Worm (Caenorhabditis elegans) whole organism, midembryonic: ENCODE measurements around the gene T27A1.2.

Source experiments
- T22C8.4 ChIP-seq: fragments of 200-800 bp; sonication (Bioruptor generic); IDR thresholded peaks from 2 replicates; pipeline ENCODE4 v1.3.6; 2022; ENCODE audit warnings: missing genetic modification characterization, missing compliant biosample characterization
- cog-1 ChIP-seq: sonication (generic microtip); optimal IDR thresholded peaks from 2 replicates; lab custom pipeline; 2016; ENCODE audit warnings: missing genetic modification characterization, missing compliant biosample characterization
- flt-1 ChIP-seq: fragments of 200-800 bp; sonication (Bioruptor generic); IDR thresholded peaks from 2 replicates; pipeline ENCODE4 v1.3.6; 2022; ENCODE audit warnings: missing genetic modification characterization, missing compliant biosample characterization
- klf-2 ChIP-seq: fragments of 200-800 bp; sonication (Bioruptor generic); conservative IDR thresholded peaks from 2 replicates; pipeline ENCODE4 v1.3.6; 2022; ENCODE audit warnings: missing genetic modification reagents, missing genetic modification characterization, missing compliant biosample characterization
- med-1 ChIP-seq: sonication (generic microtip); optimal IDR thresholded peaks from 2 replicates; lab custom pipeline; 2017; ENCODE audit warnings: missing genetic modification characterization, mild to moderate bottlenecking, missing compliant biosample characterization, antibody characterized with exemption, missing genetic modification reagents; ENCODE audit not compliant: insufficient read depth
- ref-1 ChIP-seq: fragments of 200-800 bp; sonication (Bioruptor generic); conservative IDR thresholded peaks from 2 replicates; pipeline ENCODE4 v1.3.6; 2022; ENCODE audit warnings: missing genetic modification reagents, missing genetic modification characterization, missing compliant biosample characterization
- tab-1 ChIP-seq: fragments of 200-800 bp; sonication (Bioruptor generic); IDR thresholded peaks from 2 replicates; pipeline ENCODE4 v1.3.6; 2022; ENCODE audit warnings: missing genetic modification characterization, missing compliant biosample characterization
- ztf-23 ChIP-seq: fragments of 200-800 bp; sonication (Bioruptor generic); IDR thresholded peaks from 2 replicates; pipeline ENCODE4 v1.3.6; 2022; ENCODE audit warnings: missing genetic modification reagents, missing genetic modification characterization, missing compliant biosample characterization
- ztf-29 ChIP-seq: fragments of 200-800 bp; sonication (Bioruptor generic); IDR thresholded peaks from 2 replicates; pipeline ENCODE4 v1.3.6; 2022; ENCODE audit warnings: missing genetic modification reagents, missing genetic modification characterization, missing compliant biosample characterization

The T27A1.2 gene

DNA sequence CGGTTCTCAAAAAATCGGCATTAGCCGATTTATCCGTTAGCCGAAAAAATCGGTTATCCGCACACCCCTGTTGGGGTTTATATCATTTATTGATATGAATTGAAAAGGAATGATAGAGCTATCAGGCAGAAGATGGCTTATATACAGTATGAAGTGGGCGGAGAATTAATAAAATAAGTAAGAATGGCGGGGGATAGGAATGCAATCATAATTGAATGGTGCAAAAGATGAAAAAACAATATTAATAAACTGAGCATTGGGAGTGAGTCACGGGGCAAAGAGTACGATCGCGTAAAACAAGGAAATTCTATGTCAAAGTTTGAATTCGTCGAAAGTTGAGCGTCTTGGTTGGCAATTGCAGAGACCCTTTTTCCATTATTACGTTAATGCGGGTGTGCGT lies at the start of gene T27A1.2:
TSS of gene T27A1.2 (minus strand) at position 101 of the 400 bp plus-strand sequence.
- TF ChIP-seq tab-1 (GFP tag; lab: Robert Waterston, UW) (no peak), T22C8.4 (GFP tag; lab: Robert Waterston, UW) (no peak), klf-2 (GFP tag; lab: Robert Waterston, UW) (no peak), cog-1 (tag; lab: Kevin White, UChicago) (no peak), ztf-23 (no peak), ref-1 (GFP tag; lab: Robert Waterston, UW) (no peak), med-1 (GFP tag; lab: Kevin White, UChicago) (no peak), flt-1 (GFP tag; lab: Robert Waterston, UW) (no peak), ztf-29 (GFP tag; lab: Robert Waterston, UW) (no peak)

- TF ChIP-seq T22C8.4 (GFP tag; lab: Robert Waterston, UW) (no peak), flt-1 (GFP tag; lab: Robert Waterston, UW) (no peak), med-1 (GFP tag; lab: Kevin White, UChicago) (no peak), ztf-23 (no peak), tab-1 (GFP tag; lab: Robert Waterston, UW) (no peak), ztf-29 (GFP tag; lab: Robert Waterston, UW) (no peak), klf-2 (GFP tag; lab: Robert Waterston, UW) (no peak), ref-1 (GFP tag; lab: Robert Waterston, UW) (no peak), cog-1 (tag; lab: Kevin White, UChicago) (no peak)
Measured at ce11 chrII:584321-584848, 47.7 kb upstream of the T27A1.2 start, which contains the start of the genes W08F4.12 and W08F4.13. Gene W08F4.12, minus strand, starts transcription at chrII:584421. Gene W08F4.13, plus strand, starts transcription at chrII:584798.

- TF ChIP-seq flt-1 (GFP tag; lab: Robert Waterston, UW) = no peak
- no peak for TF ChIP-seq ztf-23
Measured at ce11 chrII:582649-583048, 46.0 kb upstream of the T27A1.2 start, which contains the start of gene fbxb-14. Gene fbxb-14, minus strand, starts transcription at chrII:582749.

- no peak for TF ChIP-seq ztf-29 (GFP tag; lab: Robert Waterston, UW)
- no peak for TF ChIP-seq tab-1 (GFP tag; lab: Robert Waterston, UW)
- TF ChIP-seq cog-1 (tag; lab: Kevin White, UChicago) = no peak
- TF ChIP-seq klf-2 (GFP tag; lab: Robert Waterston, UW) = no peak
- TF ChIP-seq med-1 (GFP tag; lab: Kevin White, UChicago) = no peak
- no peak for TF ChIP-seq ztf-23
- no peak for TF ChIP-seq ref-1 (GFP tag; lab: Robert Waterston, UW)
- TF ChIP-seq T22C8.4 (GFP tag; lab: Robert Waterston, UW) = no peak
- no peak for TF ChIP-seq flt-1 (GFP tag; lab: Robert Waterston, UW)
Measured at ce11 chrII:581983-582382, 45.3 kb upstream of the T27A1.2 start.

ce11 chrII:580189-580643 lies 43.5 kb upstream of the T27A1.2 start, which contains the start of the genes cdc-37 and W08F4.3:
Gene cdc-37, minus strand, starts transcription at chrII:580593.
Gene W08F4.3, plus strand, starts transcription at chrII:580602.
- no peak for TF ChIP-seq ztf-29 (GFP tag; lab: Robert Waterston, UW)
- no peak for TF ChIP-seq tab-1 (GFP tag; lab: Robert Waterston, UW)
- no peak for TF ChIP-seq med-1 (GFP tag; lab: Kevin White, UChicago)
- TF ChIP-seq klf-2 (GFP tag; lab: Robert Waterston, UW) = no peak
- no peak for TF ChIP-seq T22C8.4 (GFP tag; lab: Robert Waterston, UW)

DNA sequence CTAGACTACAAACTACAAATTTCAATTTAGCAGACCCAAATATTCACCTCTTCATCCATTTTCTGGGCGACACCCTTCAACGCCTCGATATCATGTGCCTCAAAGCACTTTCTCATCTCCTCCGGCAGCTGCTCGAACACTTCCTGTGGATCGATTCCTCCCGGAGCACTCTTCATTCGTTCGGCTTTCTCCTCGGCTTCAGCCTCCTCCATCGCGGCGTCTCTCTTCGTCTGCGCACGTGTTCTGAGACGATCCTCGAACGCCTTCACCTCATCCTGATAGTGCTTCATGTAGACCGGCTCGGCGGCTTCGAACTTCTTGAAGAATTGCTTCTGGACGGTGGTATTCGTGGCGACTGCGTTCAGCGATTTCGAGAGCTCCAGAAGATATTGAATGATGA lies 42.1 kb upstream of the T27A1.2 start:
- no peak for TF ChIP-seq ztf-23
- TF ChIP-seq tab-1 (GFP tag; lab: Robert Waterston, UW) = no peak
- no peak for TF ChIP-seq med-1 (GFP tag; lab: Kevin White, UChicago)
- no peak for TF ChIP-seq ztf-29 (GFP tag; lab: Robert Waterston, UW)
- no peak for TF ChIP-seq klf-2 (GFP tag; lab: Robert Waterston, UW)
- no peak for TF ChIP-seq T22C8.4 (GFP tag; lab: Robert Waterston, UW)
- no peak for TF ChIP-seq flt-1 (GFP tag; lab: Robert Waterston, UW)
- no peak for TF ChIP-seq cog-1 (tag; lab: Kevin White, UChicago)
- TF ChIP-seq ref-1 (GFP tag; lab: Robert Waterston, UW) = no peak

- no peak for TF ChIP-seq klf-2 (GFP tag; lab: Robert Waterston, UW)
- TF ChIP-seq cog-1 (tag; lab: Kevin White, UChicago) = no peak
- no peak for TF ChIP-seq flt-1 (GFP tag; lab: Robert Waterston, UW)
- no peak for TF ChIP-seq ztf-23
- TF ChIP-seq T22C8.4 (GFP tag; lab: Robert Waterston, UW) = no peak
- TF ChIP-seq ref-1 (GFP tag; lab: Robert Waterston, UW) = no peak
- no peak for TF ChIP-seq med-1 (GFP tag; lab: Kevin White, UChicago)
- no peak for TF ChIP-seq ztf-29 (GFP tag; lab: Robert Waterston, UW)
- TF ChIP-seq tab-1 (GFP tag; lab: Robert Waterston, UW) = no peak
Measured at ce11 chrII:577632-578031, 41.0 kb upstream of the T27A1.2 start, which contains the start of gene W08F4.7. Gene W08F4.7, minus strand, starts transcription at chrII:577732.

DNA sequence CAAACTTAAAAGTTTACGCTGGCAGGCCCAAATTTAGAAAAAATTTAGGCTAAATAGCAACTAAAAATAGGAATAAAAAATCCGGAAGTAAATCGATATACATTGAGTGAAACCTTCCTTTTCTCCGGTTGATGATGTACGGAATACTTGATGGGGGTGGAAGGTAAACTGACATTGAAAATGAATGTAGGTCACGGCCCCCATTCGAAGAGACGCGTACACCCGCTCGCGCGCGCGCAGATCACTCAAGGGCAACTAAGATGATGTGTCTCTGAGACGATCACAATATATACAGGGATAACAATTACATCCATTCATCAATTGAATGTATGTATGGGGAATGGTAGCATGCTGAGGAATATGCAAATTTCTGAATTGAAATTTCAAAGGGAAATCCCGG lies 37.4 kb upstream of the T27A1.2 start:
- TF ChIP-seq T22C8.4 (GFP tag; lab: Robert Waterston, UW) = no peak
- TF ChIP-seq ref-1 (GFP tag; lab: Robert Waterston, UW) = no peak
- TF ChIP-seq ztf-29 (GFP tag; lab: Robert Waterston, UW) = no peak

DNA sequence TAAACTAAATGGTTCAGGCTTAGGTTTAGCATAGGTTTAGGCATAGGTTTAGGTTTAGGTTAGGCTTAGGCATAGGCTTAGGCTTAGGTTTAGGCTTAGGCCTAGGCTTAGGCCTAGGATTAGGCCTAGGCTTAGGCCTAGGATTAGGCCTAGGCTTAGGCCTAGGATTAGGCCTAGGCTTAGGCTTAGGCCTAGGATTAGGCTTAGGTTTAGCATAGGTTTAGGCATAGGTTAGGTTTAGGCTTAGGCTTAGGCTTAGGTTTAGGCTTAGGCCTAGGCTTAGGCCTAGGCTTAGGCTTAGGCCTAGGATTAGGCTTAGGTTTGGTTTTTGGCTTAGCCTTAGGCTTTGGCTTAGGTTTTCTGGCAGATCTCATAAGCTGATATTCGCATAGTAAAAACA lies 36.9 kb upstream of the T27A1.2 start:
- peak; percentile 32; the same call in 1 of the 2 replicates for TF ChIP-seq ztf-29 (GFP tag; lab: Robert Waterston, UW)

DNA sequence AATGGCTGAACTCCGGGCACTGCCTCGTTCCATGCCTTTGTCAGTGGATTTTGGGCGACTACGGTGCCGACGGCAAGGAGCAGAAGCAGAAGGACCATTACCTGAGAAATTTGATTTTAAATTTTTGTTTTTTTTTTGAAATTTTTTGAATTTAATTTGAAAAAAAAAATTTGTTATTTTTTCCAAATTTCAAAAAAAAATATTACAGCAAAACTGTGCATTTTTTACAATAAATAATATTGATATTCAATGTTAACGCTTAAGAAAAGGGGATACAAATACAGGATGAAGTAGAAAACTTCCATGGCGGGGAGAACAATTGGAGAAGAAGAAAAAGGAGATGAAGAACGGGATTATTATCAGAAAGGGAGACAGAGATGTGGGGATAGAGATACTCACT lies 35.3 kb upstream of the T27A1.2 start, which contains the start of gene mlt-8:
TSS of gene mlt-8 (minus strand) at position 101 of the 400 bp plus-strand sequence.
- TF ChIP-seq med-1 (GFP tag; lab: Kevin White, UChicago) (no peak), flt-1 (GFP tag; lab: Robert Waterston, UW) (no peak), ref-1 (GFP tag; lab: Robert Waterston, UW) (no peak), cog-1 (tag; lab: Kevin White, UChicago) (no peak), klf-2 (GFP tag; lab: Robert Waterston, UW) (no peak), tab-1 (GFP tag; lab: Robert Waterston, UW) (no peak)
